Fruit fly (Drosophila melanogaster) whole organism, embryonic: ENCODE data around the gene CG44139.

Experiments used
- Abd-B ChIP-seq: fragments of 200-800 bp; sonication (Bioruptor generic); optimal IDR thresholded peaks from 2 replicates; lab custom pipeline; 2018; ENCODE audit warnings: missing biosample characterization, mild to moderate bottlenecking, missing genetic modification characterization, moderate library complexity
- Atf-2 ChIP-seq: fragments of 200-800 bp; sonication (Bioruptor generic); optimal IDR thresholded peaks from 2 replicates; lab custom pipeline; 2016; ENCODE audit warnings: missing biosample characterization, missing genetic modification characterization
- CG10543 ChIP-seq: fragments of 200-800 bp; sonication (Bioruptor generic); optimal IDR thresholded peaks from 3 replicates; lab custom pipeline; 2017; ENCODE audit warnings: missing biosample characterization, mild to moderate bottlenecking, missing genetic modification characterization, moderate library complexity
- CG11695 ChIP-seq: fragments of 200-800 bp; sonication (Bioruptor generic); IDR thresholded peaks from 3 replicates; pipeline ENCODE4 v1.3.6; 2022; ENCODE audit warnings: missing biosample characterization, missing genetic modification characterization
- CG11696 ChIP-seq: fragments of 200-800 bp; sonication (Bioruptor generic); IDR thresholded peaks from 2 replicates; pipeline ENCODE4 v1.3.6; 2022; ENCODE audit warnings: missing biosample characterization, missing genetic modification characterization
- CG12769 ChIP-seq: fragments of 200-800 bp; sonication (Bioruptor generic); optimal IDR thresholded peaks from 2 replicates; lab custom pipeline; 2019; ENCODE audit warnings: missing biosample characterization, mild to moderate bottlenecking, missing genetic modification characterization, moderate library complexity
- CG13894 ChIP-seq: fragments of 200-800 bp; sonication (Bioruptor generic); optimal IDR thresholded peaks from 3 replicates; lab custom pipeline; 2018; ENCODE audit warnings: missing biosample characterization, mild to moderate bottlenecking, missing genetic modification characterization, moderate library complexity
- CG1603 ChIP-seq: fragments of 200-800 bp; sonication (Bioruptor generic); optimal IDR thresholded peaks from 2 replicates; lab custom pipeline; 2019; ENCODE audit warnings: missing biosample characterization, mild to moderate bottlenecking, missing genetic modification characterization, moderate library complexity
- CG1647 ChIP-seq: fragments of 200-800 bp; sonication (Bioruptor generic); optimal IDR thresholded peaks from 3 replicates; lab custom pipeline; 2016; ENCODE audit warnings: missing biosample characterization, missing genetic modification characterization
- CG2202 ChIP-seq: fragments of 200-800 bp; sonication (Bioruptor generic); optimal IDR thresholded peaks from 2 replicates; lab custom pipeline; 2018; ENCODE audit warnings: missing biosample characterization, mild to moderate bottlenecking, missing genetic modification characterization
- CG2875 ChIP-seq: fragments of 200-800 bp; sonication (Bioruptor generic); optimal IDR thresholded peaks from 2 replicates; lab custom pipeline; 2017; ENCODE audit warnings: missing biosample characterization, mild to moderate bottlenecking, missing genetic modification characterization, missing genetic modification reagents
- CG34224 ChIP-seq: fragments of 200-800 bp; sonication (Bioruptor generic); IDR thresholded peaks from 3 replicates; pipeline ENCODE4 v1.3.6; 2022; ENCODE audit warnings: missing biosample characterization, missing genetic modification characterization; ENCODE audit not compliant: partially characterized antibody
- CG6765 ChIP-seq: fragments of 200-800 bp; sonication (Bioruptor generic); optimal IDR thresholded peaks from 3 replicates; lab custom pipeline; 2017; ENCODE audit warnings: missing biosample characterization, mild to moderate bottlenecking, missing genetic modification characterization
- CG7839 ChIP-seq: fragments of 200-800 bp; sonication (Bioruptor generic); optimal IDR thresholded peaks from 3 replicates; lab custom pipeline; 2018; ENCODE audit warnings: missing biosample characterization, mild to moderate bottlenecking, missing genetic modification characterization, moderate library complexity
- CG8359 ChIP-seq: fragments of 200-800 bp; sonication (Bioruptor generic); optimal IDR thresholded peaks from 2 replicates; lab custom pipeline; 2017; ENCODE audit warnings: missing biosample characterization, mild to moderate bottlenecking, missing genetic modification characterization, borderline replicate concordance
- CoRest ChIP-seq: fragments of 200-800 bp; sonication (Bioruptor generic); optimal IDR thresholded peaks from 3 replicates; lab custom pipeline; 2018; ENCODE audit warnings: missing biosample characterization, mild to moderate bottlenecking, missing genetic modification characterization, moderate library complexity
- CrebB ChIP-seq: fragments of 200-800 bp; sonication (Bioruptor generic); optimal IDR thresholded peaks from 3 replicates; lab custom pipeline; 2018; ENCODE audit warnings: missing biosample characterization, mild to moderate bottlenecking, missing genetic modification characterization
- Dip2 ChIP-seq: fragments of 200-800 bp; sonication (Bioruptor generic); IDR thresholded peaks from 2 replicates; pipeline ENCODE4 v1.3.6; 2022; ENCODE audit warnings: missing biosample characterization, missing genetic modification characterization
- Hmr ChIP-seq: fragments of 200-800 bp; sonication (Bioruptor generic); optimal IDR thresholded peaks from 3 replicates; lab custom pipeline; 2017; ENCODE audit warnings: mild to moderate bottlenecking, missing biosample characterization, missing genetic modification reagents, missing genetic modification characterization
- Hsf ChIP-seq: fragments of 200-800 bp; sonication (Bioruptor generic); optimal IDR thresholded peaks from 3 replicates; lab custom pipeline; 2016; ENCODE audit warnings: missing biosample characterization, missing genetic modification characterization
- Lhr ChIP-seq: fragments of 200-800 bp; sonication (Bioruptor generic); optimal IDR thresholded peaks from 3 replicates; lab custom pipeline; 2017; ENCODE audit warnings: mild to moderate bottlenecking, missing biosample characterization, missing genetic modification reagents, missing genetic modification characterization
- Ravus ChIP-seq: fragments of 200-800 bp; sonication (Bioruptor generic); IDR thresholded peaks from 2 replicates; pipeline ENCODE4 v1.3.6; 2022; ENCODE audit warnings: missing biosample characterization, missing genetic modification characterization
- Rfx ChIP-seq: fragments of 200-800 bp; sonication (Bioruptor generic); IDR thresholded peaks from 2 replicates; pipeline ENCODE4 v1.3.6; 2022; ENCODE audit warnings: missing biosample characterization, missing genetic modification characterization
- Spps ChIP-seq: fragments of 200-800 bp; sonication (Bioruptor generic); optimal IDR thresholded peaks from 2 replicates; lab custom pipeline; 2018; ENCODE audit warnings: missing biosample characterization, mild to moderate bottlenecking, missing genetic modification characterization
- Sry-δ ChIP-seq: fragments of 200-800 bp; sonication (Bioruptor generic); optimal IDR thresholded peaks from 2 replicates; lab custom pipeline; 2016; ENCODE audit warnings: missing biosample characterization, missing genetic modification characterization
- abd-A ChIP-seq: fragments of 200-800 bp; sonication (Bioruptor generic); optimal IDR thresholded peaks from 3 replicates; lab custom pipeline; 2019; ENCODE audit warnings: missing biosample characterization, mild to moderate bottlenecking, missing genetic modification characterization, moderate library complexity
- ap ChIP-seq: fragments of 200-800 bp; sonication (Bioruptor generic); IDR thresholded peaks from 2 replicates; pipeline ENCODE4 v1.3.6; 2022; ENCODE audit warnings: missing biosample characterization, missing genetic modification characterization
- ara ChIP-seq: fragments of 200-800 bp; sonication (Bioruptor generic); IDR thresholded peaks from 2 replicates; pipeline ENCODE4 v1.3.6; 2022; ENCODE audit warnings: missing biosample characterization, missing genetic modification characterization
- bsh ChIP-seq, 2 experiments: fragments of 200-800 bp; sonication (Bioruptor generic); optimal IDR thresholded peaks; 2 replicates each; lab custom pipeline; 2017 to 2018; ENCODE audit warnings: mild to moderate bottlenecking in 2 of 2, missing biosample characterization in 2 of 2, missing genetic modification characterization in 2 of 2, moderate library complexity in 1 of 2
- btn ChIP-seq: fragments of 200-800 bp; sonication (Bioruptor generic); optimal IDR thresholded peaks from 2 replicates; lab custom pipeline; 2016; ENCODE audit warnings: missing biosample characterization, missing genetic modification characterization
- chm ChIP-seq: fragments of 200-800 bp; sonication (Bioruptor generic); IDR thresholded peaks from 2 replicates; pipeline ENCODE4 v1.3.6; 2022; ENCODE audit warnings: missing biosample characterization, missing genetic modification characterization
- crc ChIP-seq: fragments of 200-800 bp; sonication (Bioruptor generic); optimal IDR thresholded peaks from 2 replicates; lab custom pipeline; 2016; ENCODE audit warnings: missing biosample characterization, missing genetic modification characterization
- cwo ChIP-seq: fragments of 200-800 bp; sonication (Bioruptor generic); optimal IDR thresholded peaks from 3 replicates; lab custom pipeline; 2017; ENCODE audit warnings: missing biosample characterization, missing genetic modification characterization, mild to moderate bottlenecking, moderate library complexity, missing genetic modification reagents
- disco-r ChIP-seq: fragments of 200-800 bp; sonication (Bioruptor generic); optimal IDR thresholded peaks from 2 replicates; lab custom pipeline; 2016; ENCODE audit warnings: missing biosample characterization, missing genetic modification characterization
- dm ChIP-seq: fragments of 200-800 bp; sonication (Bioruptor generic); optimal IDR thresholded peaks from 3 replicates; lab custom pipeline; 2016; ENCODE audit warnings: missing biosample characterization, missing genetic modification characterization
- en ChIP-seq: fragments of 200-800 bp; sonication (Bioruptor generic); optimal IDR thresholded peaks from 2 replicates; lab custom pipeline; 2016; ENCODE audit warnings: missing biosample characterization, missing genetic modification characterization
- hbn ChIP-seq: fragments of 200-800 bp; sonication (Bioruptor generic); IDR thresholded peaks from 2 replicates; pipeline ENCODE4 v1.3.6; 2022; ENCODE audit warnings: missing biosample characterization, missing genetic modification characterization; ENCODE audit not compliant: partially characterized antibody
- hkb ChIP-seq, 2 experiments: fragments of 200-800 bp in 1 of 2; fragments of >200 bp in 1 of 2; sonication (Bioruptor generic) in 1 of 2; IDR thresholded peaks in 1 of 2; optimal IDR thresholded peaks in 1 of 2; 2 replicates each; pipeline versions ENCODE4 v1.3.6 to Lab custom; 2017 to 2022; ENCODE audit warnings: missing biosample characterization in 1 of 2, missing genetic modification characterization in 1 of 2
- hth ChIP-seq: fragments of >200 bp; optimal IDR thresholded peaks from 2 replicates; lab custom pipeline; 2017; ENCODE audit warnings: inconsistent platforms
- jing ChIP-seq: fragments of 200-800 bp; sonication (Bioruptor generic); optimal IDR thresholded peaks from 2 replicates; lab custom pipeline; 2018; ENCODE audit warnings: missing biosample characterization, mild to moderate bottlenecking, missing genetic modification characterization
- klu ChIP-seq: fragments of 200-800 bp; sonication (Bioruptor generic); IDR thresholded peaks from 2 replicates; pipeline ENCODE4 v1.3.6; 2022; ENCODE audit warnings: missing biosample characterization, missing genetic modification characterization
- luna ChIP-seq: fragments of 200-800 bp; sonication (Bioruptor generic); optimal IDR thresholded peaks from 2 replicates; lab custom pipeline; 2016; ENCODE audit warnings: missing biosample characterization, missing genetic modification characterization
- nerfin-1 ChIP-seq: fragments of 200-800 bp; sonication (Bioruptor generic); optimal IDR thresholded peaks from 3 replicates; lab custom pipeline; 2019; ENCODE audit warnings: missing biosample characterization, mild to moderate bottlenecking, missing genetic modification characterization, moderate library complexity
- psq ChIP-seq: fragments of 200-800 bp; sonication (Bioruptor generic); optimal IDR thresholded peaks from 2 replicates; lab custom pipeline; 2017; ENCODE audit warnings: missing biosample characterization, missing genetic modification characterization
- sens-2 ChIP-seq: fragments of 200-800 bp; sonication (Bioruptor generic); IDR thresholded peaks from 2 replicates; pipeline ENCODE4 v1.3.6; 2022; ENCODE audit warnings: missing biosample characterization, missing genetic modification characterization
- seq ChIP-seq: fragments of 200-800 bp; sonication (Bioruptor generic); IDR thresholded peaks from 2 replicates; pipeline ENCODE4 v1.3.6; 2022; ENCODE audit warnings: missing biosample characterization, missing genetic modification characterization
- tio ChIP-seq: fragments of 200-800 bp; sonication (Bioruptor generic); optimal IDR thresholded peaks from 2 replicates; lab custom pipeline; 2017; ENCODE audit warnings: missing biosample characterization, missing genetic modification characterization, inconsistent platforms
- tna ChIP-seq: fragments of 200-800 bp; sonication (Bioruptor generic); IDR thresholded peaks from 2 replicates; pipeline ENCODE4 v1.3.6; 2022; ENCODE audit warnings: missing biosample characterization, missing genetic modification characterization; ENCODE audit not compliant: partially characterized antibody
- vnd ChIP-seq: fragments of 200-800 bp; sonication (Bioruptor generic); IDR thresholded peaks from 3 replicates; pipeline ENCODE4 v1.3.6; 2022; ENCODE audit warnings: missing biosample characterization, missing genetic modification characterization; ENCODE audit not compliant: partially characterized antibody
- zfh1 ChIP-seq: fragments of 200-800 bp; sonication (Bioruptor generic); IDR thresholded peaks from 3 replicates; pipeline ENCODE4 v1.3.6; 2022; ENCODE audit warnings: missing biosample characterization, missing genetic modification characterization

The CG44139 gene

dm6 chr2L:2380805-2381204 is 43.8 kb upstream of the CG44139 start, which contains the start of gene Eogt:
Gene Eogt, plus strand, starts transcription at chr2L:2381097.
- TF ChIP-seq nerfin-1 (tag; lab: Kevin White, UChicago) (peak; percentile 87), en (GFP tag; lab: Kevin White, UChicago) (peak; percentile 25), ap (peak; percentile 96), Abd-B (GFP tag; lab: Kevin White, UChicago) (peak; percentile 94), CG10543 (GFP tag; lab: Kevin White, UChicago) (peak; percentile 44), CG8359 (GFP tag; lab: Kevin White, UChicago) (no peak), CG7839 (tag; lab: Kevin White, UChicago) (peak; percentile 96), Dip2 (GFP tag; lab: Robert Waterston, UW) (peak; percentile 46; the same call in 1 of the 2 replicates), ara (peak; percentile 98), CG12769 (peak; percentile 97), bsh (GFP tag; optimal IDR thresholded peaks at IDR 0.05; lab: Kevin White, UChicago) (peak in 1 of 2 experiments; percentile 96), CrebB (tag; lab: Kevin White, UChicago) (peak; percentile 91), CG2202 (tag; lab: Kevin White, UChicago) (peak; percentile 92), CG6765 (GFP tag; lab: Kevin White, UChicago) (peak; percentile 43), vnd (GFP tag; lab: Robert Waterston, UW) (no peak), Lhr (GFP tag; lab: Kevin White, UChicago) (peak; percentile 91), chm (GFP tag; lab: Robert Waterston, UW) (peak; percentile 98), klu (GFP tag; lab: Robert Waterston, UW) (peak; percentile 90), CG11695 (GFP tag; lab: Robert Waterston, UW) (peak; percentile 97), CG34224 (GFP tag; lab: Robert Waterston, UW) (no peak), Spps (tag; lab: Kevin White, UChicago) (peak; percentile 85), cwo (GFP tag; lab: Kevin White, UChicago) (peak; percentile 70), zfh1 (GFP tag; lab: Robert Waterston, UW) (peak; percentile 98), sens-2 (GFP tag; lab: Robert Waterston, UW) (peak; percentile 95), tna (no peak), tio (GFP tag; lab: Kevin White, UChicago) (peak; percentile 88), Atf-2 (peak; percentile 65), dm (GFP tag; lab: Kevin White, UChicago) (peak; percentile 30), CG11696 (GFP tag; lab: Robert Waterston, UW) (peak; percentile 100), crc (peak; percentile 49), CG1647 (GFP tag; lab: Kevin White, UChicago) (peak; percentile 65), CG1603 (peak; percentile 98), disco-r (GFP tag; lab: Kevin White, UChicago) (peak; percentile 32), Sry-δ (GFP tag; lab: Kevin White, UChicago) (peak; percentile 29), abd-A (peak; percentile 76), luna (GFP tag; lab: Kevin White, UChicago) (no peak), hth (lab: Kevin White, UChicago) (no peak), CG2875 (GFP tag; lab: Kevin White, UChicago) (peak; percentile 84), CG13894 (peak; percentile 85), hkb (optimal IDR thresholded peaks at IDR 0.05; lab: Kevin White, UChicago) (no peak), hkb (GFP tag; IDR thresholded peaks at IDR 0.05; lab: Robert Waterston, UW) (peak; percentile 96), Ravus (GFP tag; lab: Robert Waterston, UW) (peak; percentile 85), btn (GFP tag; lab: Kevin White, UChicago) (no peak), jing (GFP tag; lab: Kevin White, UChicago) (peak; percentile 86), hbn (GFP tag; lab: Robert Waterston, UW) (no peak), psq (peak; percentile 77), Rfx (peak; percentile 97), Hmr (GFP tag; lab: Kevin White, UChicago) (peak; percentile 93), Hsf (GFP tag; lab: Kevin White, UChicago) (peak; percentile 92), seq (GFP tag; lab: Robert Waterston, UW) (peak; percentile 94), CoRest (tag; lab: Kevin White, UChicago) (peak; percentile 97)
